Fruit fly (Drosophila melanogaster) whole organism, embryonic: ENCODE results near the gene CG11893.

Source experiments
- Adf1 ChIP-seq: fragments of 200-800 bp; sonication (Bioruptor generic); IDR thresholded peaks from 2 replicates; pipeline ENCODE4 v1.3.6; 2022; ENCODE audit warnings: missing biosample characterization, missing genetic modification characterization
- Atf6 ChIP-seq: fragments of 200-800 bp; sonication (Bioruptor generic); IDR thresholded peaks from 2 replicates; pipeline ENCODE4 v1.3.6; 2022; ENCODE audit warnings: missing biosample characterization, missing genetic modification characterization
- CG10654 ChIP-seq: fragments of 200-800 bp; sonication (Bioruptor generic); optimal IDR thresholded peaks from 2 replicates; lab custom pipeline; 2016; ENCODE audit warnings: missing biosample characterization, missing genetic modification characterization
- CG12299 ChIP-seq: fragments of 200-800 bp; sonication (Bioruptor generic); optimal IDR thresholded peaks from 2 replicates; lab custom pipeline; 2018; ENCODE audit warnings: missing biosample characterization, mild to moderate bottlenecking, missing genetic modification characterization
- CG14860 ChIP-seq: fragments of 200-800 bp; sonication (Bioruptor generic); IDR thresholded peaks from 3 replicates; pipeline ENCODE4 v1.3.6; 2022; ENCODE audit warnings: missing biosample characterization, missing genetic modification characterization; ENCODE audit not compliant: partially characterized antibody
- CG14965 ChIP-seq: fragments of 200-800 bp; sonication (Bioruptor generic); optimal IDR thresholded peaks from 2 replicates; lab custom pipeline; 2016; ENCODE audit warnings: missing biosample characterization, missing genetic modification characterization, borderline replicate concordance
- CG15601 ChIP-seq: fragments of 200-800 bp; sonication (Bioruptor generic); optimal IDR thresholded peaks from 3 replicates; lab custom pipeline; 2019; ENCODE audit warnings: missing biosample characterization, mild to moderate bottlenecking, missing genetic modification characterization, moderate library complexity
- CG1647 ChIP-seq: fragments of 200-800 bp; sonication (Bioruptor generic); optimal IDR thresholded peaks from 3 replicates; lab custom pipeline; 2016; ENCODE audit warnings: missing biosample characterization, missing genetic modification characterization
- CG16813 ChIP-seq: fragments of 200-800 bp; sonication (Bioruptor generic); IDR thresholded peaks from 3 replicates; pipeline ENCODE4 v1.3.6; 2022; ENCODE audit warnings: missing biosample characterization, missing genetic modification characterization; ENCODE audit not compliant: partially characterized antibody
- CG18764 ChIP-seq: fragments of 200-800 bp; sonication (Bioruptor generic); optimal IDR thresholded peaks from 3 replicates; lab custom pipeline; 2016; ENCODE audit warnings: missing biosample characterization, missing genetic modification characterization
- CG33213 ChIP-seq: fragments of 200-800 bp; sonication (Bioruptor generic); optimal IDR thresholded peaks from 3 replicates; lab custom pipeline; 2016; ENCODE audit warnings: missing biosample characterization, missing genetic modification characterization
- CG33557 ChIP-seq: fragments of 200-800 bp; sonication (Bioruptor generic); optimal IDR thresholded peaks from 2 replicates; lab custom pipeline; 2019; ENCODE audit warnings: missing biosample characterization, mild to moderate bottlenecking, missing genetic modification characterization, moderate library complexity
- CG34376 ChIP-seq: fragments of 200-800 bp; sonication (Bioruptor generic); optimal IDR thresholded peaks from 2 replicates; lab custom pipeline; 2018; ENCODE audit warnings: missing biosample characterization, mild to moderate bottlenecking, missing genetic modification characterization
- CG3995 ChIP-seq: fragments of 200-800 bp; sonication (Bioruptor generic); optimal IDR thresholded peaks from 3 replicates; lab custom pipeline; 2016; ENCODE audit warnings: missing biosample characterization, missing genetic modification characterization
- CG6175 ChIP-seq: fragments of 200-800 bp; sonication (Bioruptor generic); IDR thresholded peaks from 3 replicates; pipeline ENCODE4 v1.3.6; 2022; ENCODE audit warnings: missing biosample characterization, missing genetic modification characterization
- CG8089 ChIP-seq: fragments of 200-800 bp; sonication (Bioruptor generic); optimal IDR thresholded peaks from 3 replicates; lab custom pipeline; 2016; ENCODE audit warnings: missing biosample characterization, missing genetic modification characterization
- CG8478 ChIP-seq: fragments of >200 bp; optimal IDR thresholded peaks from 2 replicates; lab custom pipeline; 2018
- CG8924 ChIP-seq: fragments of 200-800 bp; optimal IDR thresholded peaks from 3 replicates; lab custom pipeline; 2019; ENCODE audit warnings: missing biosample characterization, mild to moderate bottlenecking, missing genetic modification characterization, moderate library complexity
- Chrac-16 ChIP-seq: fragments of 200-800 bp; sonication (Bioruptor generic); optimal IDR thresholded peaks from 3 replicates; lab custom pipeline; 2016; ENCODE audit warnings: missing biosample characterization, missing genetic modification characterization
- Deaf1 ChIP-seq: fragments of 200-800 bp; optimal IDR thresholded peaks from 3 replicates; lab custom pipeline; 2019; ENCODE audit warnings: missing biosample characterization, mild to moderate bottlenecking, missing genetic modification characterization, moderate library complexity
- Dek ChIP-seq: fragments of 200-800 bp; sonication (Bioruptor generic); optimal IDR thresholded peaks from 3 replicates; lab custom pipeline; 2019; ENCODE audit warnings: missing biosample characterization, mild to moderate bottlenecking, missing genetic modification characterization, moderate library complexity
- Dref ChIP-seq: fragments of 200-800 bp; sonication (Bioruptor generic); IDR thresholded peaks from 2 replicates; pipeline ENCODE4 v1.3.6; 2022; ENCODE audit warnings: missing biosample characterization, missing genetic modification characterization
- Fer1 ChIP-seq: fragments of 200-800 bp; sonication (Bioruptor generic); optimal IDR thresholded peaks from 2 replicates; lab custom pipeline; 2017; ENCODE audit warnings: missing biosample characterization, mild to moderate bottlenecking, missing genetic modification characterization
- GATAe ChIP-seq: fragments of 200-800 bp; sonication (Bioruptor generic); conservative IDR thresholded peaks from 2 replicates; pipeline ENCODE4 v1.3.6; 2022; ENCODE audit warnings: missing biosample characterization, missing genetic modification characterization
- HHEX ChIP-seq: fragments of 200-800 bp; sonication (Bioruptor generic); optimal IDR thresholded peaks from 3 replicates; lab custom pipeline; 2017; ENCODE audit warnings: missing biosample characterization, mild to moderate bottlenecking, missing genetic modification characterization, missing genetic modification reagents
- Hsf ChIP-seq: fragments of 200-800 bp; sonication (Bioruptor generic); optimal IDR thresholded peaks from 3 replicates; lab custom pipeline; 2016; ENCODE audit warnings: missing biosample characterization, missing genetic modification characterization
- Myb ChIP-seq: fragments of 200-800 bp; sonication (Bioruptor generic); optimal IDR thresholded peaks from 2 replicates; lab custom pipeline; 2016; ENCODE audit warnings: missing biosample characterization, missing genetic modification characterization
- Nf-YC ChIP-seq: fragments of 200-800 bp; optimal IDR thresholded peaks from 3 replicates; lab custom pipeline; 2019; ENCODE audit warnings: missing biosample characterization, mild to moderate bottlenecking, missing genetic modification characterization, moderate library complexity
- Opbp ChIP-seq: fragments of 200-800 bp; sonication (Bioruptor generic); IDR thresholded peaks from 3 replicates; pipeline ENCODE4 v1.3.6; 2022; ENCODE audit warnings: missing biosample characterization, missing genetic modification characterization; ENCODE audit not compliant: partially characterized antibody
- Sin3A ChIP-seq: fragments of >200 bp; optimal IDR thresholded peaks from 2 replicates; lab custom pipeline; 2018
- Trl ChIP-seq, 3 experiments: fragments of >200 bp in 2 of 3; fragments of 200-800 bp in 1 of 3; sonication (Bioruptor generic) in 1 of 3; optimal IDR thresholded peaks; 2 replicates in 1 of 3; 3 replicates in 2 of 3; lab custom pipeline; 2016 to 2017; ENCODE audit warnings: missing biosample characterization in 1 of 3, missing genetic modification characterization in 1 of 3
- YL-1 ChIP-seq: fragments of 200-800 bp; sonication (Bioruptor generic); optimal IDR thresholded peaks from 3 replicates; lab custom pipeline; 2017; ENCODE audit warnings: missing biosample characterization, mild to moderate bottlenecking, missing genetic modification characterization
- ara ChIP-seq: fragments of 200-800 bp; sonication (Bioruptor generic); IDR thresholded peaks from 2 replicates; pipeline ENCODE4 v1.3.6; 2022; ENCODE audit warnings: missing biosample characterization, missing genetic modification characterization
- bab2 ChIP-seq: fragments of 200-800 bp; sonication (Bioruptor generic); optimal IDR thresholded peaks from 2 replicates; lab custom pipeline; 2016; ENCODE audit warnings: missing biosample characterization, missing genetic modification characterization
- cg ChIP-seq: fragments of 200-800 bp; sonication (Bioruptor generic); optimal IDR thresholded peaks from 3 replicates; lab custom pipeline; 2019; ENCODE audit warnings: missing biosample characterization, mild to moderate bottlenecking, missing genetic modification characterization, moderate library complexity
- da ChIP-seq: fragments of 200-800 bp; sonication (Bioruptor generic); optimal IDR thresholded peaks from 2 replicates; lab custom pipeline; 2016; ENCODE audit warnings: missing biosample characterization, missing genetic modification characterization
- fd64A ChIP-seq: fragments of 200-800 bp; sonication (Bioruptor generic); optimal IDR thresholded peaks from 3 replicates; lab custom pipeline; 2018; ENCODE audit warnings: missing biosample characterization, mild to moderate bottlenecking, missing genetic modification characterization
- gcm2 ChIP-seq: fragments of 200-800 bp; sonication (Bioruptor generic); optimal IDR thresholded peaks from 2 replicates; lab custom pipeline; 2016; ENCODE audit warnings: missing biosample characterization, missing genetic modification characterization
- gfzf ChIP-seq: fragments of 200-800 bp; sonication (Bioruptor generic); optimal IDR thresholded peaks from 2 replicates; lab custom pipeline; 2016; ENCODE audit warnings: missing biosample characterization, mild to moderate bottlenecking, missing genetic modification characterization, moderate library complexity
- grn ChIP-seq: fragments of 200-800 bp; sonication (Bioruptor generic); optimal IDR thresholded peaks from 3 replicates; lab custom pipeline; 2017; ENCODE audit warnings: missing biosample characterization, missing genetic modification characterization
- ham ChIP-seq: fragments of 200-800 bp; sonication (Bioruptor generic); IDR thresholded peaks from 2 replicates; pipeline ENCODE4 v1.3.6; 2022; ENCODE audit warnings: missing biosample characterization, missing genetic modification characterization
- hth ChIP-seq: fragments of >200 bp; optimal IDR thresholded peaks from 2 replicates; lab custom pipeline; 2017; ENCODE audit warnings: inconsistent platforms
- ken ChIP-seq: fragments of 200-800 bp; sonication (Bioruptor generic); IDR thresholded peaks from 3 replicates; pipeline ENCODE4 v1.3.6; 2022; ENCODE audit warnings: missing biosample characterization, missing genetic modification characterization
- lov ChIP-seq, 2 experiments: fragments of 200-800 bp in 1 of 2; fragments of >200 bp in 1 of 2; sonication (Bioruptor generic) in 1 of 2; IDR thresholded peaks in 1 of 2; optimal IDR thresholded peaks in 1 of 2; 2 replicates in 1 of 2; 3 replicates in 1 of 2; pipeline versions ENCODE4 v1.3.6 to Lab custom; 2017 to 2022; ENCODE audit warnings: missing biosample characterization in 1 of 2, missing genetic modification characterization in 1 of 2
- pita ChIP-seq: fragments of 200-800 bp; sonication (Bioruptor generic); optimal IDR thresholded peaks from 2 replicates; lab custom pipeline; 2017; ENCODE audit warnings: missing biosample characterization, mild to moderate bottlenecking, missing genetic modification characterization
- repo ChIP-seq: fragments of 200-800 bp; sonication (Bioruptor generic); optimal IDR thresholded peaks from 2 replicates; lab custom pipeline; 2016; ENCODE audit warnings: missing biosample characterization, missing genetic modification characterization
- ssp ChIP-seq: fragments of 200-800 bp; sonication (Bioruptor generic); IDR thresholded peaks from 2 replicates; pipeline ENCODE4 v1.3.6; 2022; ENCODE audit warnings: missing biosample characterization, missing genetic modification characterization
- sug ChIP-seq: fragments of 200-800 bp; optimal IDR thresholded peaks from 2 replicates; lab custom pipeline; 2019; ENCODE audit warnings: missing biosample characterization, mild to moderate bottlenecking, missing genetic modification characterization, moderate library complexity
- tap ChIP-seq: fragments of 200-800 bp; optimal IDR thresholded peaks from 3 replicates; lab custom pipeline; 2019; ENCODE audit warnings: missing biosample characterization, mild to moderate bottlenecking, missing genetic modification characterization, moderate library complexity
- trh ChIP-seq: fragments of 200-800 bp; sonication (Bioruptor generic); optimal IDR thresholded peaks from 2 replicates; lab custom pipeline; 2016; ENCODE audit warnings: missing biosample characterization, missing genetic modification characterization

Gene CG11893

dm6 chr3R:25245052-25245813 is 44.5 kb upstream of the CG11893 start, which contains the start of gene bam (continued):
- TF ChIP-seq CG34376 (GFP tag; lab: Kevin White, UChicago), result no peak
- TF ChIP-seq Adf1 (GFP tag; lab: Robert Waterston, UW), result no peak
- no peak for TF ChIP-seq CG14860 (GFP tag; lab: Robert Waterston, UW)
- TF ChIP-seq ham (GFP tag; lab: Robert Waterston, UW), result no peak
- TF ChIP-seq Fer1, result peak; percentile 15
- TF ChIP-seq CG1647, result no peak
- peak; percentile 18 for TF ChIP-seq YL-1 (GFP tag; lab: Kevin White, UChicago)
- peak; percentile 14 for TF ChIP-seq tap (tag; lab: Kevin White, UChicago)
- no peak for TF ChIP-seq ssp (GFP tag; lab: Robert Waterston, UW)
- TF ChIP-seq repo (GFP tag; lab: Kevin White, UChicago), result no peak
- no peak for TF ChIP-seq Atf6 (GFP tag; lab: Robert Waterston, UW)
- no peak for TF ChIP-seq GATAe
- TF ChIP-seq trh, result no peak
- TF ChIP-seq Dref (GFP tag; lab: Robert Waterston, UW), result 0 out of 2 replicates have a peak, but pooled peaks have one; percentile 32
- no peak for TF ChIP-seq CG6175 (GFP tag; lab: Robert Waterston, UW)
- no peak for TF ChIP-seq CG12299 (tag; lab: Kevin White, UChicago)
- no peak for TF ChIP-seq Sin3A (lab: Kevin White, UChicago)
- no peak for TF ChIP-seq Deaf1
- TF ChIP-seq Myb (GFP tag; lab: Kevin White, UChicago), result peak; percentile 51
- no peak for TF ChIP-seq lov (optimal IDR thresholded peaks at IDR 0.05; lab: Kevin White, UChicago)
- no peak for TF ChIP-seq lov (GFP tag; IDR thresholded peaks at IDR 0.05; lab: Robert Waterston, UW)
- TF ChIP-seq sug (tag; lab: Kevin White, UChicago), result peak; percentile 46
- TF ChIP-seq Hsf (GFP tag; lab: Kevin White, UChicago), result no peak
- TF ChIP-seq CG18764 (GFP tag; lab: Kevin White, UChicago), result no peak
- no peak for TF ChIP-seq CG16813 (GFP tag; lab: Robert Waterston, UW)
- TF ChIP-seq grn (GFP tag; lab: Kevin White, UChicago), result no peak
- no peak for TF ChIP-seq CG8478
- TF ChIP-seq CG15601 (tag; lab: Kevin White, UChicago), result peak; percentile 22
- TF ChIP-seq gfzf, result peak; percentile 41
- TF ChIP-seq CG8089 (GFP tag; lab: Kevin White, UChicago), result no peak
- peak; percentile 19 for TF ChIP-seq CG33213 (GFP tag; lab: Kevin White, UChicago)
- TF ChIP-seq Dek (tag; lab: Kevin White, UChicago), result peak; percentile 45
- TF ChIP-seq cg (GFP tag; lab: Kevin White, UChicago), result no peak
- TF ChIP-seq fd64A, result no peak
- no peak for TF ChIP-seq Trl (optimal IDR thresholded peaks at IDR 0.05; lab: Kevin White, UChicago)
- TF ChIP-seq Trl (GFP tag; optimal IDR thresholded peaks at IDR 0.05; lab: Kevin White, UChicago), result no peak
- TF ChIP-seq Chrac-16 (GFP tag; lab: Kevin White, UChicago), result no peak
- TF ChIP-seq pita (GFP tag; lab: Kevin White, UChicago), result peak; percentile 86
- peak; percentile 15 for TF ChIP-seq CG33557 (GFP tag; lab: Kevin White, UChicago)
- peak; percentile 4 for TF ChIP-seq CG8924 (tag; lab: Kevin White, UChicago)
- TF ChIP-seq Nf-YC, result peak; percentile 46
- no peak for TF ChIP-seq bab2 (GFP tag; lab: Kevin White, UChicago)
- TF ChIP-seq ken (GFP tag; lab: Robert Waterston, UW), result 0 out of 3 replicates have a peak, but pooled peaks have one; percentile 37
- no peak for TF ChIP-seq hth
- TF ChIP-seq gcm2 (GFP tag; lab: Kevin White, UChicago), result no peak
- no peak for TF ChIP-seq HHEX (GFP tag; lab: Kevin White, UChicago)
- TF ChIP-seq CG10654 (GFP tag; lab: Kevin White, UChicago), result no peak
- TF ChIP-seq CG14965 (GFP tag; lab: Kevin White, UChicago), result no peak
- peak; percentile 38 for TF ChIP-seq CG3995 (GFP tag; lab: Kevin White, UChicago)
- TF ChIP-seq Opbp, result 0 out of 3 replicates have a peak, but pooled peaks have one; percentile 31
- no peak for TF ChIP-seq da (GFP tag; lab: Kevin White, UChicago)
- no peak for TF ChIP-seq ara (GFP tag; lab: Robert Waterston, UW)
